Worm (Caenorhabditis elegans): ENCODE measurements around the gene C31A11.13.

- TF ChIP-seq dpl-1 (GFP tag; optimal IDR thresholded peaks at IDR 0.05): no peak
- no peak for TF ChIP-seq ceh-32 (tag; optimal IDR thresholded peaks at IDR 0.05; ENCODE audit: poor library complexity)
- no peak for TF ChIP-seq ZK546.5 (tag; optimal IDR thresholded peaks at IDR 0.05)
- no peak for TF ChIP-seq D1046.2 (GFP tag; IDR thresholded peaks at IDR 0.05)
- TF ChIP-seq nhr-41 (GFP tag; IDR thresholded peaks at IDR 0.05): no peak
- TF ChIP-seq unc-130 (GFP tag; optimal IDR thresholded peaks at IDR 0.05): no peak
Measured at ce11 chrV:16350775-16351378, 48.5 kb upstream of the C31A11.13 start.
